Worm (Caenorhabditis elegans): ENCODE measurements around the gene W01B6.8.

Gene W01B6.8

DNA sequence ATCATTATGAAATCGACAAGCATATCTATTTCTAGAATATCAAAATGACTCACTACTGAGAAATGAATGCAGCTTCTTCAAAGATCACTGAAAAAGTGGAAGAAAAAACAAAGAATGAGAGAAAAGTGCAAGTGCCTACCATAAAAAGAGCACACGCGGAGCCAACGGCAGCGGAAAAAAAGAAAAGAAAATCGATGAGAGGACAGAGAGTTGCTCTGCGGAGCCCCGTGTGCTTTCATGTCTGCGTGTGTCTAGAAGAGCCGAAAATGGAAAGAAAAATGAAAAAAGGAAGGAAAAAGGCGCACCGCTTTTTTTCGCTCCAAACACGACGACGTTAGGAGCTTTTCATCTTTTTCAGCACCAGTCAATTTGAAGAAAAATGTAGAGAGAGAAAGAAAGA lies 21.4 kb downstream of the W01B6.8 start, which contains the start of gene ipla-7 (continued):
- TF ChIP-seq T20F7.1 (GFP tag; optimal IDR thresholded peaks at IDR 0.05) (no peak), F49E8.2 (tag; optimal IDR thresholded peaks at IDR 0.05; ENCODE audit: borderline replicate concordance) (no peak), ama-1 (optimal IDR thresholded peaks at IDR 0.05) (no peak), mep-1 (tag; optimal IDR thresholded peaks at IDR 0.05) (peak; percentile 24), saeg-2 (GFP tag; IDR thresholded peaks at IDR 0.05) (0 out of 2 replicates have a peak, but pooled peaks have one; percentile 32), unc-130 (GFP tag; optimal IDR thresholded peaks at IDR 0.05) (no peak), Y105C5A.15 (GFP tag; IDR thresholded peaks at IDR 0.05) (no peak), mdl-1 (tag; optimal IDR thresholded peaks at IDR 0.05) (peak in 1 of 2 experiments; percentile 32), sdz-12 (GFP tag; optimal IDR thresholded peaks at IDR 0.05) (no peak), hlh-30 (tag; optimal IDR thresholded peaks at IDR 0.05; ENCODE audit: insufficient read depth) (peak; percentile 67), zfp-2 (tag; optimal IDR thresholded peaks at IDR 0.05) (no peak), daf-16 (GFP tag; optimal IDR thresholded peaks at IDR 0.05) (no peak), daf-16 (tag; optimal IDR thresholded peaks at IDR 0.05) (peak; percentile 22), ctbp-1 (GFP tag; IDR thresholded peaks at IDR 0.05) (0 out of 2 replicates have a peak, but pooled peaks have one; percentile 31), ceh-62 (tag; optimal IDR thresholded peaks at IDR 0.05) (no peak), unc-62 (GFP tag; optimal IDR thresholded peaks at IDR 0.05 in 1 of 2) (no peak), unc-62 (tag; optimal IDR thresholded peaks at IDR 0.05) (no peak), hmg-1.1 (GFP tag; IDR thresholded peaks at IDR 0.05) (0 out of 2 replicates have a peak, but pooled peaks have one; percentile 43), aha-1 (tag) (peak; percentile 34), nhr-41 (GFP tag; IDR thresholded peaks at IDR 0.05) (no peak), daf-19 (GFP tag; conservative IDR thresholded peaks at IDR 0.05) (no peak), lir-3 (tag; optimal IDR thresholded peaks at IDR 0.05) (no peak)

DNA sequence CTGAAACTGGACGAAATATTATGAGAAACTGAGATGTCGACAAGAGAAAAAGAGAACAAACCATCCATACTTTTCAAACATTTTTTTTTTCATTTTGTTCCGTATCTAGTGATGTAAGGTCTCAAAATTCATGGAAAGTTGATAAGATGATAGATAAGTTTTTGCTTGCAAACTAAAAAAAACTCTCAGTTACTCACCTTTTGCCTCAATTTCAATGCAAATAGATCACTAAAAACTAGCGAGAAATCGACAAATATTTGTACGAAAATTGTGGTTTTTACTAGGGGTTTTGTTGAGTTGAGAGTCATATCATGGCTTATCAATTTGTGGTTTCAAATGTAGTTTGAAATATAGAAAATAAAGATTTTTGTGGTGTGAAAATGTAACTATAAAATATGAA lies 23.4 kb downstream of the W01B6.8 start:
- peak; percentile 2 for TF ChIP-seq pqm-1 (tag; optimal IDR thresholded peaks at IDR 0.05)
- TF ChIP-seq tag-97 (GFP tag; IDR thresholded peaks at IDR 0.05), result no peak
- no peak for TF ChIP-seq ztf-11 (tag; optimal IDR thresholded peaks at IDR 0.05)
- TF ChIP-seq php-3 (GFP tag; IDR thresholded peaks at IDR 0.05), result no peak
- no peak for TF ChIP-seq daf-16 (GFP tag; optimal IDR thresholded peaks at IDR 0.05)
- peak; percentile 50 for TF ChIP-seq daf-16 (tag; optimal IDR thresholded peaks at IDR 0.05)
- TF ChIP-seq nhr-10 (tag; optimal IDR thresholded peaks at IDR 0.05), result no peak
- TF ChIP-seq dmd-6 (GFP tag; IDR thresholded peaks at IDR 0.05), result peak; percentile 34
- no peak for TF ChIP-seq F44E2.7 (GFP tag; IDR thresholded peaks at IDR 0.05)
- no peak for TF ChIP-seq spr-1 (tag; optimal IDR thresholded peaks at IDR 0.05)
- no peak for TF ChIP-seq Y5F2A.4 (GFP tag; optimal IDR thresholded peaks at IDR 0.05)
- no peak for TF ChIP-seq D1046.2 (GFP tag; IDR thresholded peaks at IDR 0.05)
- TF ChIP-seq snpc-1.2 (GFP tag; IDR thresholded peaks at IDR 0.05), result no peak
- no peak for TF ChIP-seq Y75B8A.6 (GFP tag; IDR thresholded peaks at IDR 0.05)
- TF ChIP-seq duxl-1 (tag; optimal IDR thresholded peaks at IDR 0.05; ENCODE audit: poor library complexity), result no peak
- TF ChIP-seq aha-1 (tag), result peak; percentile 59
- no peak for TF ChIP-seq egl-43 (GFP tag; IDR thresholded peaks at IDR 0.05)
- no peak for TF ChIP-seq ceh-28 (tag; optimal IDR thresholded peaks at IDR 0.05)

DNA sequence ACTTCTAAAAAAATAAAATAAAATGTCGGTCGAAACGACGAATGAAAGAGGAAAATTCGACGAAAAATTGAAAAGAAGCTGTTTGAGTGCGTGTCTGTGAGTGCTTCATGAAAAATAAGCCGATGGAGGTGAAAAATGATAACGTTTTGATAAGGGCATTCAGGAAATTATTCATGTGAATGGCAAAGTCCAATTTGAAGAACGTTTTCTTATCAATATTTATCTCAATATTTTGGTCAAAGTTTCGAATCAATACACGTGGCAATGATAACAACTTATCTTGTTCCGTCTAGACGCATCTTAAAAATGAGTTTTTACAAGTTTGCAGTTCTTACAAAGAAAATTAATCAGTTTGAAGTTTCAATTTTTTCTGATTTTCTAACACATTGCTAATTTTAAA lies 25.0 kb downstream of the W01B6.8 start:
- TF ChIP-seq mdl-1 (tag; optimal IDR thresholded peaks at IDR 0.05), result peak in 1 of 2 experiments; percentile 47
- TF ChIP-seq nhr-102 (tag; optimal IDR thresholded peaks at IDR 0.05), result peak; percentile 31
- 0 out of 2 replicates have a peak, but pooled peaks have one; percentile 22 for TF ChIP-seq mxl-2 (GFP tag; conservative IDR thresholded peaks at IDR 0.05)
- no peak for TF ChIP-seq zip-2 (tag; optimal IDR thresholded peaks at IDR 0.05)
- TF ChIP-seq ZK337.2 (GFP tag; IDR thresholded peaks at IDR 0.05), result no peak
- peak in 1 of 2 experiments; percentile 1 for TF ChIP-seq lsy-2 (tag; optimal IDR thresholded peaks at IDR 0.05)
- no peak for TF ChIP-seq tag-97 (GFP tag; IDR thresholded peaks at IDR 0.05)
- TF ChIP-seq dmd-6 (GFP tag; IDR thresholded peaks at IDR 0.05), result peak; percentile 90
- 0 out of 2 replicates have a peak, but pooled peaks have one; percentile 19 for TF ChIP-seq saeg-2 (GFP tag; IDR thresholded peaks at IDR 0.05)
- no peak for TF ChIP-seq spr-1 (tag; optimal IDR thresholded peaks at IDR 0.05)
- TF ChIP-seq aha-1 (tag), result peak; percentile 87
- TF ChIP-seq lin-1 (GFP tag; IDR thresholded peaks at IDR 0.05), result 0 out of 2 replicates have a peak, but pooled peaks have one; percentile 11
- TF ChIP-seq php-3 (GFP tag; IDR thresholded peaks at IDR 0.05), result peak; percentile 65; the same call in 1 of the 2 replicates
- 0 out of 2 replicates have a peak, but pooled peaks have one; percentile 16 for TF ChIP-seq pha-4 (GFP tag; IDR thresholded peaks at IDR 0.05)
- TF ChIP-seq pha-4 (tag; optimal IDR thresholded peaks at IDR 0.05), result no peak
- no peak for TF ChIP-seq fkh-10 (GFP tag; optimal IDR thresholded peaks at IDR 0.05)
- peak; percentile 91 for TF ChIP-seq pqm-1 (tag; optimal IDR thresholded peaks at IDR 0.05)
- TF ChIP-seq spr-3 (GFP tag; optimal IDR thresholded peaks at IDR 0.05), result no peak
- peak; percentile 93 for TF ChIP-seq dve-1 (tag; optimal IDR thresholded peaks at IDR 0.05; ENCODE audit: insufficient read depth)
- peak; percentile 63; the same call in 1 of the 2 replicates for TF ChIP-seq tra-1 (GFP tag; IDR thresholded peaks at IDR 0.05)
